Worm (Caenorhabditis elegans): ENCODE measurements around the gene col-2.

col-2 gene

DNA sequence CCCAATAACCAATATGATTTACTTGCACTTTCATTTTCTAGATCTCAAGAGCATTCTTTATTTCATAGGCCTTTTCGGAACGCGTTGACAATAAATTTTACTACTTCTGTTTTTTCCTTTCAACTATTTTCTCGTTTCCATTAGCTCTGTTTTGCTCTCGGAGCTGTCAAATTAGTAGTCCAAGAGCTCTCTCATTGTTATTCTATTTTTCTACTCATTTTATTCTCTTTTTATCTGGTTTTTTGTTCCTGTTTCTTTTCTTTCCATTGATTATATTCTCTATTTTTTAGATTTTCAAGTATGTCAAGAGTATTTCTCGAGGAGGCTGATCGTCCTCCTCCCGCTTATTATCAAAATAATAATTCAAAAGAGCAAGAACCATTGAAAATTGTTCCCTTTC is 38.1 kb downstream of the col-2 start, which contains the start of gene T04B2.3:
T04B2.3 (plus strand) TSS at position 301 of the 400 bp plus-strand sequence.
- TF ChIP-seq unc-39 (tag; optimal IDR thresholded peaks at IDR 0.05) (no peak), nhr-11 (tag; optimal IDR thresholded peaks at IDR 0.05) (no peak), lin-39 (tag; optimal IDR thresholded peaks at IDR 0.05) (no peak), nhr-43 (tag; optimal IDR thresholded peaks at IDR 0.05; ENCODE audit: poor library complexity, severe bottlenecking) (no peak), jun-1 (tag; optimal IDR thresholded peaks at IDR 0.05) (no peak), mml-1 (tag; optimal IDR thresholded peaks at IDR 0.05) (no peak), nhr-76 (tag; optimal IDR thresholded peaks at IDR 0.05) (no peak)

DNA sequence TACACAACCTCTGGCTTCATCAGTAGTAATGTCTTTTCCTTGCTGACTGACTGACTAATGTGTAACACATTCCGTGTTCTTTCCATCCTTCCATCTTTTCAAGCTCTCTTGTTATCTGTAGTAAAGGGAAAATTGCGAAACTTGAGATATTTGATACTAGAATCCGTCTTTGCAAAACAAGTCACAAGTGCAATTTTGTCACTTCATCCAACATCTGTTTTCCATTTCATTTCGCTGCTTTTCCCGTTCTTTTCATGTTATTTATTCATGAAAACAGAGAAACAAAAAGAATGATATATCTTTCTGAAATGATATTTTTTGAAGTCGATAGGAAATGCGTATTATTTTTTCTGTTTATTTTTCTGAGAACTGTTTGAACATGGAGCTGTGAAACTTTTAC is 39.2 kb downstream of the col-2 start:
- TF ChIP-seq fkh-10 (GFP tag; optimal IDR thresholded peaks at IDR 0.05) (no peak), lin-39 (tag; optimal IDR thresholded peaks at IDR 0.05) (peak; percentile 1)

DNA sequence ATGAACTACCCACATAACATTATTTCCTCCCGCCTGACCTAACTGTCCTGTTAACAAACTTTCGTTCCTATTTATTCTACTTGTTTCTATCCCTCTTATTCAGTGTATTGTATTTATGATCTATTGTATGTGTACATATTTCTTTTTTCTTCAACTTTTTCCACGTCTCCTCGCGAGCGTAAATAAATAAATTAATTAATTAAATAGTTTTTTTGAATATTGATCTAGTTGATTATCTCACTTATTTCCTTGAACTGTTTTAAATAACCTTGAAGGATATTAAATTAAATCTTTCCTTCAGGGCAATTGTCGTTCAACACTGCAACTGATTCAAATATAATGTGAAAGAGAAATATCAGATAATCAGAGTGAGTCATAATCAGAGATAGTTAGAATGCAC is 42.4 kb downstream of the col-2 start, which contains the start of gene frk-1:
frk-1 (plus strand) TSS at position 301 of the 400 bp plus-strand sequence.
- TF ChIP-seq hmg-11 (tag; optimal IDR thresholded peaks at IDR 0.05): no peak
- no peak for TF ChIP-seq fkh-2 (tag; optimal IDR thresholded peaks at IDR 0.05)
- TF ChIP-seq tbx-2 (tag; optimal IDR thresholded peaks at IDR 0.05): no peak
- no peak for TF ChIP-seq nfya-1 (tag; optimal IDR thresholded peaks at IDR 0.05; ENCODE audit: insufficient read depth)
- no peak for TF ChIP-seq daf-12 (tag; optimal IDR thresholded peaks at IDR 0.05)
- no peak for TF ChIP-seq nhr-43 (tag; optimal IDR thresholded peaks at IDR 0.05; ENCODE audit: poor library complexity, severe bottlenecking)
- no peak for TF ChIP-seq nhr-25 (tag; optimal IDR thresholded peaks at IDR 0.05)
- TF ChIP-seq ama-1 (optimal IDR thresholded peaks at IDR 0.05): no peak
- no peak for TF ChIP-seq snpc-4 (tag; optimal IDR thresholded peaks at IDR 0.05)
- no peak for TF ChIP-seq pqm-1 (tag; optimal IDR thresholded peaks at IDR 0.05)
- TF ChIP-seq pha-4 (tag; optimal IDR thresholded peaks at IDR 0.05): no peak

DNA sequence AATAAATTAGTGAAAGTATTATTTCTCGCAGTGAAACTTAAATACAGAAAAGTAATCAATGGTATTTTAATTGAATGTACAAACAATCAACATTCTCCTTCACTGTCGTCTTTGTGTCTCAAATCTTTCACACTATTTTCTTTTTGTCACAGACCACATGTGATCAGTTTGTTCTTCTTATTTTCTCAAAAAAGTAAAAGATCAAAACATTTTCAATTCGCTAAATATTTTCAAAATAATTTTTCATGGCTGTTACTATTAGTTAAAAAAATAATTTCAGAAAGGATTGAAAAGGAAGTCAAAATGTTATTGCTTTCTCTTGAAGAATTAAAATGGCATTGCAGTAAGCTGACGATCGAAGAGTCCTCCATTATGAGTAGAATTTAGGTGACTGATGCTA is 44.4 kb downstream of the col-2 start, which contains the start of gene dhs-31:
dhs-31 (minus strand) TSS at position 101 of the 400 bp plus-strand sequence.
- TF ChIP-seq ZK546.5 (tag; optimal IDR thresholded peaks at IDR 0.05): no peak
- TF ChIP-seq nhr-237 (tag; optimal IDR thresholded peaks at IDR 0.05): no peak
- TF ChIP-seq nhr-76 (tag; optimal IDR thresholded peaks at IDR 0.05): no peak
- no peak for TF ChIP-seq skn-1 (tag; optimal IDR thresholded peaks at IDR 0.05)
- TF ChIP-seq nhr-43 (tag; optimal IDR thresholded peaks at IDR 0.05; ENCODE audit: poor library complexity, severe bottlenecking): no peak
- TF ChIP-seq elt-3 (tag; optimal IDR thresholded peaks at IDR 0.05): no peak
- no peak for TF ChIP-seq mml-1 (tag; optimal IDR thresholded peaks at IDR 0.05)
- no peak for TF ChIP-seq daf-12 (tag; optimal IDR thresholded peaks at IDR 0.05)

DNA sequence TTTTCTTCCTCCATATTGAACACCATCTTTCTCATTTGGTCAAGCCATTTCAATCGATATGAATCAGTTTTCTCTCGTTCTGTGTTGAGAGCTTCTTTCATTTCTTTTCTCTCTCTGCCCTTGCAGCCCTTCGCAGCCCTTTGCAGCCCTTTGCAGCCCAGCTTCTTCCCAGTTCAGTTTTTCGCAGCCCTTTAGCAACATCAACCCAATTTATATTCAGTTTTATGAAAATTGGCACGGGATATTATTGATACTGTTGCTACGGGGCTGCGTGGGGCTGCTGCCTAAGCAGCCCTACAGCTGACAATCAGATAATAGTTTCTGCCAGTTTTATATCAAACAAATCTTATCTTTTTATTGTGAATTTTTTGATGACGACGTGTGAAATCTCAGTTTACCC is 48.3 kb downstream of the col-2 start, which contains the start of gene F44D12.10:
F44D12.10 (minus strand) TSS at position 101 of the 400 bp plus-strand sequence.
- TF ChIP-seq zag-1 (tag; optimal IDR thresholded peaks at IDR 0.05) (no peak), ceh-82 (tag; optimal IDR thresholded peaks at IDR 0.05) (no peak), jun-1 (tag; optimal IDR thresholded peaks at IDR 0.05) (no peak), eor-1 (tag; optimal IDR thresholded peaks at IDR 0.05) (no peak), nhr-23 (tag; optimal IDR thresholded peaks at IDR 0.05) (no peak), unc-62 (GFP tag; optimal IDR thresholded peaks at IDR 0.05) (no peak), R02D3.7 (tag; optimal IDR thresholded peaks at IDR 0.05) (no peak), pqm-1 (tag; optimal IDR thresholded peaks at IDR 0.05) (no peak), ztf-11 (tag; optimal IDR thresholded peaks at IDR 0.05) (no peak), nhr-28 (tag; optimal IDR thresholded peaks at IDR 0.05) (no peak), nhr-67 (tag; optimal IDR thresholded peaks at IDR 0.05) (no peak), ama-1 (optimal IDR thresholded peaks at IDR 0.05) (no peak), egl-5 (tag; optimal IDR thresholded peaks at IDR 0.05) (no peak), nhr-12 (tag; optimal IDR thresholded peaks at IDR 0.05) (no peak), egl-27 (tag; optimal IDR thresholded peaks at IDR 0.05) (no peak), tbx-2 (tag; optimal IDR thresholded peaks at IDR 0.05) (no peak), nhr-77 (tag; optimal IDR thresholded peaks at IDR 0.05) (no peak), lin-39 (tag; optimal IDR thresholded peaks at IDR 0.05) (no peak)

Data from whole organism, L3 larva.